Worm (Caenorhabditis elegans) whole organism, young adult: ENCODE data around the gene cysl-2.
A peak's percentile ranks its signal among the peaks of the same experiment; 100 is the strongest.

Experiments used
- B0019.2 ChIP-seq: fragments of 200-800 bp; sonication (Bioruptor generic); conservative IDR thresholded peaks from 2 replicates; pipeline ENCODE4 v1.3.6; 2022; ENCODE audit warnings: missing genetic modification reagents, missing genetic modification characterization, missing compliant biosample characterization
- B0261.1 ChIP-seq: sonication (generic microtip); optimal IDR thresholded peaks from 2 replicates; lab custom pipeline; 2016; ENCODE audit warnings: mild to moderate bottlenecking, missing genetic modification characterization, moderate library complexity, missing compliant biosample characterization
- K11D2.4 ChIP-seq: fragments of 200-800 bp; sonication (Bioruptor generic); IDR thresholded peaks from 2 replicates; pipeline ENCODE4 v1.3.6; 2022; ENCODE audit warnings: missing genetic modification reagents, missing genetic modification characterization, missing compliant biosample characterization
- Y53F4B.3 ChIP-seq: fragments of 200-800 bp; sonication (Bioruptor generic); IDR thresholded peaks from 2 replicates; pipeline ENCODE4 v1.3.6; 2022; ENCODE audit warnings: missing genetic modification reagents, missing genetic modification characterization, missing compliant biosample characterization
- Y53G8AR.9 ChIP-seq: fragments of 200-800 bp; sonication (Bioruptor generic); conservative IDR thresholded peaks from 2 replicates; pipeline ENCODE4 v1.3.6; 2022; ENCODE audit warnings: missing genetic modification reagents, missing genetic modification characterization, missing compliant biosample characterization
- aptf-2 ChIP-seq: fragments of 200-800 bp; sonication (Bioruptor generic); conservative IDR thresholded peaks from 2 replicates; pipeline ENCODE4 v1.3.6; 2022; ENCODE audit warnings: missing genetic modification reagents, missing genetic modification characterization, missing compliant biosample characterization
- aptf-3 ChIP-seq: fragments of 200-800 bp; sonication (Bioruptor generic); IDR thresholded peaks from 2 replicates; pipeline ENCODE4 v1.3.6; 2022; ENCODE audit warnings: missing genetic modification characterization, missing compliant biosample characterization
- atf-7 ChIP-seq: sonication (generic microtip); optimal IDR thresholded peaks from 2 replicates; lab custom pipeline; 2017; ENCODE audit warnings: mild to moderate bottlenecking, missing genetic modification characterization, missing compliant biosample characterization
- attf-5 ChIP-seq: fragments of 200-800 bp; sonication (Bioruptor generic); optimal IDR thresholded peaks from 2 replicates; lab custom pipeline; 2018; ENCODE audit warnings: mild to moderate bottlenecking, missing genetic modification characterization, missing compliant biosample characterization
- ccch-3 ChIP-seq: fragments of 200-800 bp; sonication (Bioruptor generic); optimal IDR thresholded peaks from 2 replicates; lab custom pipeline; 2018; ENCODE audit warnings: mild to moderate bottlenecking, missing genetic modification characterization, missing compliant biosample characterization
- ceh-79 ChIP-seq: sonication (generic microtip); optimal IDR thresholded peaks from 2 replicates; lab custom pipeline; 2017; ENCODE audit warnings: mild to moderate bottlenecking, missing genetic modification characterization, missing compliant biosample characterization
- ceh-91 ChIP-seq: fragments of 200-800 bp; sonication (Bioruptor generic); IDR thresholded peaks from 2 replicates; pipeline ENCODE4 v1.3.6; 2022; ENCODE audit warnings: missing genetic modification reagents, missing genetic modification characterization, missing compliant biosample characterization
- chd-7 ChIP-seq: sonication (generic microtip); optimal IDR thresholded peaks from 2 replicates; lab custom pipeline; 2016; ENCODE audit warnings: mild to moderate bottlenecking, missing genetic modification characterization, moderate library complexity, missing compliant biosample characterization
- efl-1 ChIP-seq: fragments of 150-350 bp; optimal IDR thresholded peaks from 2 replicates; lab custom pipeline; 2014; ENCODE audit warnings: missing biosample characterization, missing genetic modification reagents, missing genetic modification characterization
- egl-18 ChIP-seq: fragments of 200-800 bp; sonication (Bioruptor generic); IDR thresholded peaks from 2 replicates; pipeline ENCODE4 v1.3.6; 2022; ENCODE audit warnings: missing genetic modification reagents, missing genetic modification characterization, missing compliant biosample characterization
- hlh-12 ChIP-seq: sonication (generic microtip); optimal IDR thresholded peaks from 2 replicates; lab custom pipeline; 2016; ENCODE audit warnings: missing genetic modification characterization, missing compliant biosample characterization
- hmg-1.2 ChIP-seq: fragments of 200-800 bp; sonication (Bioruptor generic); IDR thresholded peaks from 2 replicates; pipeline ENCODE4 v1.3.6; 2022; ENCODE audit warnings: missing genetic modification reagents, missing genetic modification characterization, missing compliant biosample characterization
- hsf-1 ChIP-seq: fragments of 200-800 bp; sonication (Bioruptor generic); IDR thresholded peaks from 2 replicates; pipeline ENCODE4 v1.3.6; 2022; ENCODE audit warnings: missing genetic modification reagents, missing genetic modification characterization, missing compliant biosample characterization
- let-607 ChIP-seq, 2 experiments: fragments of 200-800 bp in 1 of 2; sonication (Bioruptor generic) in 1 of 2; sonication (generic microtip) in 1 of 2; optimal IDR thresholded peaks; 2 replicates each; lab custom pipeline; 2016 to 2018; ENCODE audit warnings: mild to moderate bottlenecking in 2 of 2, missing compliant biosample characterization in 2 of 2, missing genetic modification characterization in 2 of 2, moderate library complexity in 2 of 2, missing genotype in 1 of 2
- lir-1 ChIP-seq: fragments of 200-800 bp; sonication (Bioruptor generic); conservative IDR thresholded peaks from 2 replicates; pipeline ENCODE4 v1.3.6; 2022; ENCODE audit warnings: missing genetic modification reagents, missing genetic modification characterization, missing compliant biosample characterization
- lsl-1 ChIP-seq: fragments of 200-800 bp; sonication (Bioruptor generic); optimal IDR thresholded peaks from 2 replicates; lab custom pipeline; 2018; ENCODE audit warnings: mild to moderate bottlenecking, missing genetic modification characterization, moderate library complexity, missing compliant biosample characterization
- madf-3 ChIP-seq: fragments of 200-800 bp; sonication (Bioruptor generic); IDR thresholded peaks from 2 replicates; pipeline ENCODE4 v1.3.6; 2022; ENCODE audit warnings: missing genetic modification reagents, missing genetic modification characterization, missing compliant biosample characterization
- mes-4 ChIP-seq: sonication (generic microtip); optimal IDR thresholded peaks from 2 replicates; lab custom pipeline; 2016; ENCODE audit warnings: missing genotype, missing genetic modification characterization, missing compliant biosample characterization
- nhr-120 ChIP-seq: fragments of 200-800 bp; sonication (Bioruptor generic); IDR thresholded peaks from 2 replicates; pipeline ENCODE4 v1.3.6; 2022; ENCODE audit warnings: missing genetic modification characterization, missing compliant biosample characterization
- pha-4 ChIP-seq: fragments of 150-350 bp; sonication (generic microtip); optimal IDR thresholded peaks from 2 replicates; lab custom pipeline; 2014; ENCODE audit warnings: missing biosample characterization, missing genetic modification reagents, missing genetic modification characterization
- snpc-1.1 ChIP-seq: sonication (generic microtip); optimal IDR thresholded peaks from 2 replicates; lab custom pipeline; 2017; ENCODE audit warnings: missing genetic modification characterization, mild to moderate bottlenecking, missing compliant biosample characterization, antibody characterized with exemption, moderate library complexity, missing genotype, missing genetic modification reagents; ENCODE audit not compliant: insufficient read depth
- unc-130 ChIP-seq: sonication (generic microtip); optimal IDR thresholded peaks from 2 replicates; lab custom pipeline; 2016; ENCODE audit warnings: missing genetic modification reagents, missing genetic modification characterization, missing compliant biosample characterization
- unc-62 ChIP-seq: fragments of 150-350 bp; optimal IDR thresholded peaks from 2 replicates; lab custom pipeline; 2014; ENCODE audit warnings: missing biosample characterization, missing genetic modification reagents, missing genetic modification characterization
- ztf-25 ChIP-seq: fragments of 200-800 bp; sonication (Bioruptor generic); IDR thresholded peaks from 2 replicates; pipeline ENCODE4 v1.3.6; 2022; ENCODE audit warnings: missing genetic modification reagents, missing genetic modification characterization, missing compliant biosample characterization
- ztf-26 ChIP-seq: sonication (generic microtip); optimal IDR thresholded peaks from 2 replicates; lab custom pipeline; 2017; ENCODE audit warnings: missing genetic modification characterization, missing compliant biosample characterization
- ztf-3 ChIP-seq: fragments of 200-800 bp; sonication (Bioruptor generic); optimal IDR thresholded peaks from 2 replicates; lab custom pipeline; 2018; ENCODE audit warnings: mild to moderate bottlenecking, missing genetic modification characterization, missing compliant biosample characterization
- ztf-6 ChIP-seq: fragments of 200-800 bp; sonication (Bioruptor generic); IDR thresholded peaks from 2 replicates; pipeline ENCODE4 v1.3.6; 2022; ENCODE audit warnings: missing genetic modification reagents, missing genetic modification characterization, missing compliant biosample characterization

The cysl-2 gene

DNA sequence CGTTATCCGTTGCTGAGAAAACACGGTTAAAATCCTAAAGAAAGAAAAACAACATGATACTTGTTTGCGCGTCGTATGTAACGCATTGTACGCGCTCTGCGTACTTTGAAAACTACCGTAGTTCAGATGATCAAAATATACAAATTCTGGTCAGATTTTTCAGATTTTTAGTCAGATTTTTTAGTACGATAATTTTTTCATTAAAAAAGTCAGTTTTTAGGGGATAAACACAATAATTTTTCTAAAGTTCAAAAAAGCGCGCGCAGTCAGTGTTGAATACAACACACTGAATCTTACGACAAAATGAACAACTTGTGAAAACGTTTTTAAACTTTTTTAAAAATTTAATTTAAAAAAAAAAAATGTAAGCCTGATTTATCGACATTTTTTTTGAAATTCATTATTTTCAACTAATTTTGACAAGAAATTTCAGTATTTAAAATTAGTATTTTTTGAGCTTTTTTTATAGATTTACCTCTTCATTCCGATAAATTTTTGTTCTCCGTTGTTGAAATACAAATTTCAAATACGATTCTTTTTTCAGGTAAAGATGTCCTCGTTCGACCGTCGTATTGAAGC lies 29.5 kb upstream of the cysl-2 start, which contains the start of gene pot-2 (continued):
- TF ChIP-seq B0019.2 (GFP tag; lab: Robert Waterston, UW) = no peak
- peak; percentile 75 for TF ChIP-seq efl-1

DNA sequence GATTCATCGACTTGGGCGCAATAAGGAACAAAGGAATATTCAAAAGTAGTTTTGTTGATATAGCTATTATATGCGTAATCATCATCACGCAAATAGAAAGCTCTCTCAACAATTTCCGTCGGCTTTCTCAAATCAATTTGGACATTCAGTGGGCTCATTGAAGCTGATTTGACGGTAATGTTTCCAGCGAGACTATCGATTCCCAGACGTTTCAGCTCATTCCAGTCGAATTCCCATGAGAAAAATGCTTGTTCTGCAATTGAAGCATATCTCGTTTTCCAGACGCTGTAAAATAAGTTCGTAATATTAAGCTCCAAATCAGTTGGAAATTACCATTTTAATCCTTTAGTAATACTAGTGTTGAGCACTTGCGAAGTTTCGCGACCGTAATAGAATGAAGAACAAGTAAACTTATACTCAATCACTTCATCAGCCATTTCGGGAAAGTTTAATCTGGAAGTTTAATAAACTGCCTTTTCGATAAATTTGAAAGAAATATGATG lies 28.9 kb upstream of the cysl-2 start, which contains the start of gene btb-20:
Gene btb-20 (minus strand): TSS at position 453 of the 503 bp plus-strand sequence.
- no peak for TF ChIP-seq K11D2.4 (GFP tag; lab: Robert Waterston, UW)
- TF ChIP-seq lsl-1 = no peak
- no peak for TF ChIP-seq nhr-120 (GFP tag; lab: Robert Waterston, UW)
- TF ChIP-seq ztf-6 (GFP tag; lab: Robert Waterston, UW) = no peak
- no peak for TF ChIP-seq unc-62 (GFP tag; lab: Kevin White, UChicago)
- no peak for TF ChIP-seq snpc-1.1 (tag; lab: Kevin White, UChicago)
- TF ChIP-seq chd-7 (tag; lab: Kevin White, UChicago) = no peak
- no peak for TF ChIP-seq egl-18 (GFP tag; lab: Robert Waterston, UW)
- TF ChIP-seq lir-1 (GFP tag; lab: Robert Waterston, UW) = no peak
- TF ChIP-seq ccch-3 = no peak
- no peak for TF ChIP-seq mes-4 (tag; lab: Kevin White, UChicago)
- TF ChIP-seq ztf-25 (GFP tag; lab: Robert Waterston, UW) = no peak
- no peak for TF ChIP-seq atf-7 (tag; lab: Kevin White, UChicago)

DNA sequence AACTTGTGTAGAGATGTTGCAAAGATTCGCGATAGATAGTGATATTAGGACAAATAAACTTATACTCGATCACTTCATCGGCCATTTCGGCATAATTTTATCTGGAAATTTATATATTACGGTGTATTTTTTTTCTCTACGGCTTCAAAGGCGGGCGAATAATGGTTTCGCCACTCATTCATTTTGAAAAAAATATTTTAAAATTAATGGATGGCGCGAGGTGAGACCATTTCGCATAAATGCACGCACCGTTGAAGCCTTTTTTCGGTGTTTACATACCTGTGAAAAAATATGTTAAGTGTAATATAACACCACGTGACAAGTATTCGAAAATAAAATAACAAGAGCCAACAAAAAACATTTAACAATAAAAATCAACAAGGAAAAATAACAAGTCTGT lies 27.8 kb upstream of the cysl-2 start, which contains the start of gene btb-19:
Gene btb-19 (minus strand): TSS at position 101 of the 400 bp plus-strand sequence.
- TF ChIP-seq ztf-3 (GFP tag; lab: Kevin White, UChicago) = no peak
- TF ChIP-seq unc-130 (GFP tag; lab: Kevin White, UChicago) = no peak
- TF ChIP-seq attf-5 (GFP tag; lab: Kevin White, UChicago) = no peak
- TF ChIP-seq K11D2.4 (GFP tag; lab: Robert Waterston, UW) = no peak
- TF ChIP-seq hlh-12 = no peak
- TF ChIP-seq atf-7 (tag; lab: Kevin White, UChicago) = no peak
- TF ChIP-seq aptf-3 (GFP tag; lab: Robert Waterston, UW) = no peak
- TF ChIP-seq madf-3 (GFP tag; lab: Robert Waterston, UW) = no peak
- TF ChIP-seq unc-62 (GFP tag; lab: Kevin White, UChicago) = no peak
- TF ChIP-seq pha-4 (tag; lab: Kevin White, UChicago) = no peak
- no peak for TF ChIP-seq ceh-79
- no peak for TF ChIP-seq Y53G8AR.9 (GFP tag; lab: Robert Waterston, UW)

DNA sequence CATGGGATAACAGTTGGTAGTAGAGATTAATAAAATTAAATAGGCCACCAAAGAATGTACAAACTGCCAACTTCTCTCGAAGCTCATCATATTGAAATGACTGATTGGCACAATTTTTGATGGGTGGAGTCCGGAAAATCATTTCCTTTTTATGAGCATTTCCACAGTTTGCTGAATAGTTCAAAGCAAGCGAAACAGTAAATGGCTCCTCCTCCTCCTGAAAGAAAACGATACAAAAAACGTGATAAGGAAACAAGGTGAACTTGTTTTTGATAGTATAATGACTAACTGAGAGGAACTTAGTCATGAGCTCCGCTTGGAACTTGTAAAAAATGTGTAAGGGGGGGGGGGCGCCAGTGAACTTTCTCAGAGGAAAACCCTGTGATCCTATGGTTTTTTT lies 20.8 kb upstream of the cysl-2 start, which contains the start of gene K10H10.9:
Gene K10H10.9 (minus strand): TSS at position 101 of the 400 bp plus-strand sequence.
- TF ChIP-seq Y53F4B.3 (GFP tag; lab: Robert Waterston, UW) (no peak), let-607 (tag; optimal IDR thresholded peaks at IDR 0.05; lab: Kevin White, UChicago) (no peak), ztf-26 (tag; lab: Kevin White, UChicago) (no peak), ceh-91 (GFP tag; lab: Robert Waterston, UW) (no peak), egl-18 (GFP tag; lab: Robert Waterston, UW) (no peak)

DNA sequence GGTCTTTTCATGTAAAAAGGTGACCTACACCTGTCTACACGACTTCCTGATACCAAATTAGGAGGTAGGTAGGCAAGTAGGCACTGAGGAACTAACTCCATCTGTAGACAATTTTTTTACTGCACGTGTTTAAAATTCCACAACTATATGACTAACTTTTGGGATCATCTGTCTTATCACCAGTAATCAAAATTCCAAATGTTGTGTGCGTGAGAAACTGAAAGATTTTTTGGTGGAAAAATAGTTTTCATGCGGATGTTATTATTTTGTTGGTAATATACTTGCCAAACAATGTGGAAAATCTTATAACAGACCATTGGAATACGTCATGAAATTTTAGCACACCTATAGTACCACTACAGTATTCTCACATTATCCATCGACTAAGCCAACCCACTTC lies 16.9 kb upstream of the cysl-2 start, which contains the start of gene K10H10.13:
Gene K10H10.13 (minus strand): TSS at position 101 of the 400 bp plus-strand sequence.
- TF ChIP-seq hmg-1.2 (no peak), hsf-1 (GFP tag; lab: Robert Waterston, UW) (no peak), aptf-2 (GFP tag; lab: Robert Waterston, UW) (no peak), B0261.1 (tag; lab: Kevin White, UChicago) (no peak)
